Worm (Caenorhabditis elegans) whole organism, L4 larva: Measurements from ENCODE around the gene H40L08.3.

ENCODE experiments used
- D1046.2 ChIP-seq: fragments of 200-800 bp; sonication (Bioruptor generic); IDR thresholded peaks from 2 replicates; pipeline ENCODE4 v1.3.6; 2022; ENCODE audit warnings: missing genetic modification characterization, missing compliant biosample characterization
- F10B5.3 ChIP-seq: sonication (generic microtip); optimal IDR thresholded peaks from 2 replicates; lab custom pipeline; 2016; ENCODE audit warnings: mild to moderate bottlenecking, missing genetic modification characterization, missing compliant biosample characterization
- F44E2.7 ChIP-seq: fragments of 200-800 bp; sonication (Bioruptor generic); IDR thresholded peaks from 2 replicates; pipeline ENCODE4 v2.1.2; 2022; ENCODE audit warnings: missing genetic modification characterization, missing compliant biosample characterization
- F49E8.2 ChIP-seq: sonication (generic microtip); optimal IDR thresholded peaks from 2 replicates; lab custom pipeline; 2016; ENCODE audit warnings: missing compliant biosample characterization, mild to moderate bottlenecking, missing genetic modification characterization, borderline replicate concordance
- R02D3.7 ChIP-seq: fragments of 150-350 bp; sonication (generic microtip); optimal IDR thresholded peaks from 3 replicates; lab custom pipeline; 2014; ENCODE audit warnings: missing biosample characterization, missing genetic modification characterization
- T20F7.1 ChIP-seq: fragments of 200-800 bp; sonication (Bioruptor generic); optimal IDR thresholded peaks from 2 replicates; lab custom pipeline; 2018; ENCODE audit warnings: mild to moderate bottlenecking, missing genetic modification characterization, missing compliant biosample characterization
- T26A8.4 ChIP-seq: fragments of 200-800 bp; sonication (Bioruptor generic); IDR thresholded peaks from 2 replicates; pipeline ENCODE4 v1.3.6; 2022; ENCODE audit warnings: missing genetic modification characterization, missing compliant biosample characterization
- Y75B8A.6 ChIP-seq: fragments of 200-800 bp; sonication (Bioruptor generic); IDR thresholded peaks from 2 replicates; pipeline ENCODE4 v1.3.6; 2022; ENCODE audit warnings: missing genetic modification reagents, missing genetic modification characterization, missing compliant biosample characterization
- ama-1 ChIP-seq: fragments of 150-350 bp; optimal IDR thresholded peaks from 2 replicates; lab custom pipeline; 2014; ENCODE audit warnings: inconsistent platforms, mixed read lengths
- arid-1 ChIP-seq: fragments of 200-800 bp; sonication (Bioruptor generic); conservative IDR thresholded peaks from 2 replicates; pipeline ENCODE4 v1.3.6; 2022; ENCODE audit warnings: missing genetic modification reagents, missing genetic modification characterization, missing compliant biosample characterization
- ceh-20 ChIP-seq: fragments of 200-800 bp; sonication (Bioruptor generic); IDR thresholded peaks from 2 replicates; pipeline ENCODE4 v1.3.6; 2022; ENCODE audit warnings: missing genetic modification reagents, missing genetic modification characterization, missing compliant biosample characterization
- ceh-28 ChIP-seq: fragments of 150-350 bp; optimal IDR thresholded peaks from 2 replicates; lab custom pipeline; 2014; ENCODE audit warnings: missing biosample characterization, missing genetic modification reagents, missing genetic modification characterization
- ceh-32 ChIP-seq: sonication (generic microtip); optimal IDR thresholded peaks from 2 replicates; lab custom pipeline; 2016; ENCODE audit warnings: mild to moderate bottlenecking, missing genetic modification characterization, missing compliant biosample characterization; ENCODE audit not compliant: poor library complexity
- ceh-62 ChIP-seq: sonication (generic microtip); optimal IDR thresholded peaks from 2 replicates; lab custom pipeline; 2017; ENCODE audit warnings: missing biosample characterization, missing genetic modification characterization
- ces-1 ChIP-seq: fragments of 150-350 bp; sonication (generic microtip); optimal IDR thresholded peaks from 4 replicates; lab custom pipeline; 2014; ENCODE audit warnings: missing biosample characterization, missing genetic modification reagents, missing genetic modification characterization
- daf-12 ChIP-seq: fragments of 150-350 bp; optimal IDR thresholded peaks from 2 replicates; lab custom pipeline; 2014; ENCODE audit warnings: missing biosample characterization, missing genetic modification reagents, missing genetic modification characterization
- daf-8 ChIP-seq: fragments of 200-800 bp; sonication (Bioruptor generic); IDR thresholded peaks from 2 replicates; pipeline ENCODE4 v1.3.6; 2022; ENCODE audit warnings: missing genetic modification characterization, missing compliant biosample characterization
- dmd-9 ChIP-seq: fragments of 200-800 bp; sonication (Bioruptor generic); IDR thresholded peaks from 2 replicates; pipeline ENCODE4 v1.3.6; 2022; ENCODE audit warnings: missing genetic modification reagents, missing genetic modification characterization, missing compliant biosample characterization
- duxl-1 ChIP-seq: sonication (generic microtip); optimal IDR thresholded peaks from 2 replicates; lab custom pipeline; 2016; ENCODE audit warnings: mild to moderate bottlenecking, missing genetic modification characterization, moderate library complexity, missing compliant biosample characterization; ENCODE audit not compliant: poor library complexity
- dve-1 ChIP-seq: sonication (generic microtip); optimal IDR thresholded peaks from 2 replicates; lab custom pipeline; 2017; ENCODE audit warnings: antibody characterized with exemption, mild to moderate bottlenecking, missing genetic modification characterization, missing compliant biosample characterization; ENCODE audit not compliant: insufficient read depth
- egl-43 ChIP-seq: fragments of 200-800 bp; sonication (Bioruptor generic); IDR thresholded peaks from 2 replicates; pipeline ENCODE4 v1.3.6; 2022; ENCODE audit warnings: missing genetic modification reagents, missing genetic modification characterization, missing compliant biosample characterization
- fkh-10 ChIP-seq: fragments of 150-350 bp; optimal IDR thresholded peaks from 2 replicates; lab custom pipeline; 2014; ENCODE audit warnings: missing biosample characterization, missing genetic modification reagents, missing genetic modification characterization
- fos-1 ChIP-seq: fragments of 150-350 bp; optimal IDR thresholded peaks from 2 replicates; lab custom pipeline; 2014; ENCODE audit warnings: missing biosample characterization, missing genetic modification characterization
- gei-8 ChIP-seq: fragments of 200-800 bp; sonication (Bioruptor generic); optimal IDR thresholded peaks from 2 replicates; lab custom pipeline; 2018; ENCODE audit warnings: mild to moderate bottlenecking, missing genetic modification characterization, missing compliant biosample characterization
- hlh-30 ChIP-seq: sonication (generic microtip); optimal IDR thresholded peaks from 2 replicates; lab custom pipeline; 2017; ENCODE audit warnings: antibody characterized with exemption, mild to moderate bottlenecking, missing genetic modification characterization, missing compliant biosample characterization; ENCODE audit not compliant: insufficient read depth
- jun-1 ChIP-seq: fragments of 150-350 bp; optimal IDR thresholded peaks from 2 replicates; lab custom pipeline; 2014; ENCODE audit warnings: missing biosample characterization, missing genetic modification reagents, missing genetic modification characterization
- lim-7 ChIP-seq: fragments of 200-800 bp; sonication (Bioruptor generic); IDR thresholded peaks from 2 replicates; pipeline ENCODE4 v1.3.6; 2022; ENCODE audit warnings: missing genetic modification characterization, missing compliant biosample characterization
- lin-13 ChIP-seq: fragments of 150-350 bp; optimal IDR thresholded peaks from 2 replicates; lab custom pipeline; 2014; ENCODE audit warnings: missing biosample characterization, missing genetic modification reagents, missing genetic modification characterization
- lin-29 ChIP-seq: fragments of 200-800 bp; sonication (Bioruptor generic); IDR thresholded peaks from 2 replicates; pipeline ENCODE4 v1.3.6; 2022; ENCODE audit warnings: missing genetic modification reagents, missing genetic modification characterization, missing compliant biosample characterization
- lin-39 ChIP-seq: fragments of 150-350 bp; optimal IDR thresholded peaks from 2 replicates; lab custom pipeline; 2014; ENCODE audit warnings: missing biosample characterization, missing genetic modification reagents, missing genetic modification characterization
- madf-5 ChIP-seq, 2 experiments: fragments of 200-800 bp; sonication (Bioruptor generic); IDR thresholded peaks; 2 replicates each; pipeline ENCODE4 v1.3.6; 2022; ENCODE audit warnings: missing compliant biosample characterization in 2 of 2, missing genetic modification characterization in 2 of 2
- madf-9 ChIP-seq: fragments of 200-800 bp; sonication (Bioruptor generic); conservative IDR thresholded peaks from 2 replicates; pipeline ENCODE4 v1.3.6; 2022; ENCODE audit warnings: missing genetic modification reagents, missing genetic modification characterization, missing compliant biosample characterization
- mdt-29 ChIP-seq: fragments of 200-800 bp; sonication (Bioruptor generic); IDR thresholded peaks from 2 replicates; pipeline ENCODE4 v1.3.6; 2022; ENCODE audit warnings: missing genetic modification reagents, missing genetic modification characterization, missing compliant biosample characterization
- mxl-2 ChIP-seq: fragments of 200-800 bp; sonication (Bioruptor generic); conservative IDR thresholded peaks from 2 replicates; pipeline ENCODE4 v1.3.6; 2022; ENCODE audit warnings: missing genetic modification reagents, missing genetic modification characterization, missing compliant biosample characterization
- mxl-3 ChIP-seq: fragments of 200-800 bp; sonication (Bioruptor generic); optimal IDR thresholded peaks from 2 replicates; lab custom pipeline; 2018; ENCODE audit warnings: mild to moderate bottlenecking, missing genetic modification characterization, missing compliant biosample characterization
- nhr-102 ChIP-seq: sonication (generic microtip); optimal IDR thresholded peaks from 2 replicates; lab custom pipeline; 2016; ENCODE audit warnings: mild to moderate bottlenecking, missing genetic modification characterization, moderate library complexity, missing compliant biosample characterization
- nhr-237 ChIP-seq: sonication (generic microtip); optimal IDR thresholded peaks from 2 replicates; lab custom pipeline; 2017; ENCODE audit warnings: missing biosample characterization, missing genetic modification characterization
- nhr-28 ChIP-seq: fragments of 150-350 bp; optimal IDR thresholded peaks from 2 replicates; lab custom pipeline; 2014; ENCODE audit warnings: missing biosample characterization, missing genetic modification characterization
- nhr-48 ChIP-seq: sonication (generic microtip); optimal IDR thresholded peaks from 2 replicates; lab custom pipeline; 2016; ENCODE audit warnings: mild to moderate bottlenecking, missing genetic modification characterization, missing compliant biosample characterization
- nhr-6 ChIP-seq: fragments of 150-350 bp; optimal IDR thresholded peaks from 2 replicates; lab custom pipeline; 2014; ENCODE audit warnings: missing biosample characterization, missing genetic modification characterization
- nhr-77 ChIP-seq: fragments of 150-350 bp; optimal IDR thresholded peaks from 2 replicates; lab custom pipeline; 2014; ENCODE audit warnings: missing biosample characterization, missing genetic modification characterization
- php-3 ChIP-seq: fragments of 200-800 bp; sonication (Bioruptor generic); IDR thresholded peaks from 2 replicates; pipeline ENCODE4 v1.3.6; 2022; ENCODE audit warnings: missing genetic modification reagents, missing genetic modification characterization, missing compliant biosample characterization
- pqm-1 ChIP-seq: sonication (generic microtip); optimal IDR thresholded peaks from 2 replicates; lab custom pipeline; 2017; ENCODE audit warnings: missing biosample characterization, missing genetic modification characterization
- saeg-2 ChIP-seq: fragments of 200-800 bp; sonication (Bioruptor generic); IDR thresholded peaks from 2 replicates; pipeline ENCODE4 v1.3.6; 2022; ENCODE audit warnings: missing genetic modification reagents, missing genetic modification characterization, missing compliant biosample characterization
- sdz-12 ChIP-seq: fragments of 200-800 bp; sonication (Bioruptor generic); optimal IDR thresholded peaks from 2 replicates; lab custom pipeline; 2018; ENCODE audit warnings: mild to moderate bottlenecking, missing genetic modification characterization, missing compliant biosample characterization
- set-16 ChIP-seq: fragments of 200-800 bp; sonication (Bioruptor generic); IDR thresholded peaks from 2 replicates; pipeline ENCODE4 v1.3.6; 2022; ENCODE audit warnings: missing genetic modification reagents, missing genetic modification characterization, missing compliant biosample characterization
- snpc-1.2 ChIP-seq: fragments of 200-800 bp; sonication (Bioruptor generic); IDR thresholded peaks from 2 replicates; pipeline ENCODE4 v1.3.6; 2022; ENCODE audit warnings: missing genetic modification reagents, missing genetic modification characterization, missing compliant biosample characterization
- unc-130 ChIP-seq: sonication (generic microtip); optimal IDR thresholded peaks from 2 replicates; lab custom pipeline; 2016; ENCODE audit warnings: missing genetic modification reagents, missing genetic modification characterization, missing compliant biosample characterization
- unc-62 ChIP-seq, 3 experiments: fragments of 150-350 bp in 1 of 3; sonication (generic microtip); optimal IDR thresholded peaks in 2 of 3; peaks in 1 of 3; 1 replicate in 1 of 3; 2 replicates in 2 of 3; lab custom pipeline; 2014 to 2017; ENCODE audit warnings: missing biosample characterization in 3 of 3, missing genetic modification characterization in 3 of 3, missing genetic modification reagents in 3 of 3, missing genotype in 1 of 3
- ztf-11 ChIP-seq: fragments of 150-350 bp; optimal IDR thresholded peaks from 2 replicates; lab custom pipeline; 2014; ENCODE audit warnings: missing biosample characterization, missing genetic modification characterization
- ztf-7 ChIP-seq: fragments of 150-350 bp; optimal IDR thresholded peaks from 2 replicates; lab custom pipeline; 2014; ENCODE audit warnings: missing biosample characterization, missing genetic modification characterization

H40L08.3 gene

DNA sequence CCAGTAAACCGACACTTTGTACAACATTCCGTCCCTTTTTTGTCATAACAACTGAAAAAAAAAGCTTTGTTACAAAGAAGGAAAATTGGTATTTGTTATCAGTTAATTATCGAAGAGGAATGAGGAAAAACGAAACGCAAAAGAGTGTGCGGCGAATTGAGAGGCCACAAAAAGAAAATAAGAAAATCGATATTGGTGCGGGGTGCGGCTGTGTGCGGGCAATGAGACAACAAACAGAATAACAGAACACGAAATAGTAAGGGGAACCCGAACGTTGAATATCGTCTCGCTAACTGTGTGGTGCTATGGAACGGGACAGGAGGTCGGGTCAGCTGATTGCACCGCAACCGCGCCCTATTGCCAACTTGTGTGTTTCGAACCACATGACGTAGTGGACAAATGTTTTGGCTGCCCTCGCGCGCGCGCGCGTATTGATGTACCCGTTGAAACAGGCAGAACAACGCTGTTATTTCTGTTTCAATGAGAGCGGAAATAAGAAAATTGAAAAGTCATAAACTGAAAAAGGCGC, 35.3 kb downstream of the H40L08.3 start, which contains the start of gene C18B12.4 (continued):
- TF ChIP-seq dve-1 (tag; lab: Kevin White, UChicago) (peak; percentile 81), fkh-10 (GFP tag; lab: Kevin White, UChicago) (peak; percentile 59), jun-1 (tag; lab: Kevin White, UChicago) (no peak), F44E2.7 (GFP tag; lab: Robert Waterston, UW) (no peak), ztf-11 (tag; lab: Kevin White, UChicago) (no peak), ztf-7 (tag; lab: Kevin White, UChicago) (no peak), ceh-20 (GFP tag; lab: Robert Waterston, UW) (peak; percentile 84), lin-13 (GFP tag; lab: Kevin White, UChicago) (peak; percentile 93), F10B5.3 (tag; lab: Kevin White, UChicago) (no peak), ceh-32 (tag; lab: Kevin White, UChicago) (no peak), arid-1 (GFP tag; lab: Robert Waterston, UW) (peak; percentile 64; the same call in 1 of the 2 replicates), lim-7 (GFP tag; lab: Robert Waterston, UW) (no peak), mdt-29 (GFP tag; lab: Robert Waterston, UW) (no peak), ces-1 (no peak), dmd-9 (GFP tag; lab: Robert Waterston, UW) (no peak), egl-43 (GFP tag; lab: Robert Waterston, UW) (no peak; the same call in 1 of the 2 replicates), daf-12 (tag; lab: Kevin White, UChicago) (no peak), Y75B8A.6 (no peak), F49E8.2 (no peak), hlh-30 (peak; percentile 100), pqm-1 (tag; lab: Kevin White, UChicago) (peak; percentile 54), set-16 (GFP tag; lab: Robert Waterston, UW) (peak; percentile 88), R02D3.7 (tag; lab: Kevin White, UChicago) (no peak), ceh-28 (tag; lab: Kevin White, UChicago) (peak; percentile 45), nhr-6 (tag; lab: Kevin White, UChicago) (peak; percentile 62), madf-5 (GFP tag; IDR thresholded peaks at IDR 0.05; lab: Robert Waterston, UW) (no peak), php-3 (GFP tag; lab: Robert Waterston, UW) (peak; percentile 55; the same call in 1 of the 2 replicates), nhr-48 (peak; percentile 76), saeg-2 (no peak), mxl-3 (peak; percentile 92), sdz-12 (GFP tag; lab: Kevin White, UChicago) (no peak), T26A8.4 (GFP tag; lab: Robert Waterston, UW) (peak; percentile 54), unc-130 (GFP tag; lab: Kevin White, UChicago) (no peak), duxl-1 (tag; lab: Kevin White, UChicago) (peak; percentile 41), gei-8 (no peak), daf-8 (GFP tag; lab: Robert Waterston, UW) (no peak), snpc-1.2 (GFP tag; lab: Robert Waterston, UW) (no peak), fos-1 (no peak), ama-1 (lab: Kevin White, UChicago) (peak; percentile 78), lin-39 (tag; lab: Kevin White, UChicago) (no peak), mxl-2 (no peak), unc-62 (GFP tag; optimal IDR thresholded peaks at IDR 0.05 in 1 of 2; lab: Kevin White, UChicago) (peak in 1 of 2 experiments; percentile 98), unc-62 (tag; optimal IDR thresholded peaks at IDR 0.05; lab: Kevin White, UChicago) (no peak), nhr-237 (tag; lab: Kevin White, UChicago) (no peak), ceh-62 (tag; lab: Kevin White, UChicago) (no peak), madf-9 (GFP tag; lab: Robert Waterston, UW) (peak; percentile 77; the same call in 1 of the 2 replicates), T20F7.1 (peak; percentile 75), nhr-77 (tag; lab: Kevin White, UChicago) (peak; percentile 94), lin-29 (GFP tag; lab: Robert Waterston, UW) (peak; percentile 56; the same call in 1 of the 2 replicates), D1046.2 (GFP tag; lab: Robert Waterston, UW) (no peak), nhr-28 (peak; percentile 93), nhr-102 (peak; percentile 59)
